Worm (Caenorhabditis elegans) whole organism, late embryonic: ENCODE data around the gene lipl-1.

Experiments
- K02D7.2 ChIP-seq: sonication (generic microtip); optimal IDR thresholded peaks from 2 replicates; lab custom pipeline; 2017; ENCODE audit warnings: mild to moderate bottlenecking, missing genetic modification characterization, missing compliant biosample characterization
- ceh-14 ChIP-seq: sonication (generic microtip); optimal IDR thresholded peaks from 2 replicates; lab custom pipeline; 2016; ENCODE audit warnings: missing genotype, missing genetic modification characterization, missing compliant biosample characterization
- dve-1 ChIP-seq: sonication (generic microtip); optimal IDR thresholded peaks from 2 replicates; lab custom pipeline; 2017; ENCODE audit warnings: antibody characterized with exemption, mild to moderate bottlenecking, missing genetic modification characterization, missing compliant biosample characterization
- fax-1 ChIP-seq: sonication (generic microtip); optimal IDR thresholded peaks from 2 replicates; lab custom pipeline; 2016; ENCODE audit warnings: missing genotype, missing genetic modification characterization, missing compliant biosample characterization
- gmeb-2 ChIP-seq: sonication (generic microtip); optimal IDR thresholded peaks from 2 replicates; lab custom pipeline; 2016; ENCODE audit warnings: missing genetic modification characterization, inconsistent platforms, missing compliant biosample characterization
- pha-2 ChIP-seq: sonication (generic microtip); optimal IDR thresholded peaks from 2 replicates; lab custom pipeline; 2017; ENCODE audit warnings: mild to moderate bottlenecking, missing genetic modification characterization, missing compliant biosample characterization
- pha-4 ChIP-seq: fragments of 150-350 bp; optimal IDR thresholded peaks from 2 replicates; lab custom pipeline; 2018; ENCODE audit warnings: missing biosample characterization, missing genetic modification reagents, missing genetic modification characterization
- pros-1 ChIP-seq: fragments of 150-350 bp; optimal IDR thresholded peaks from 2 replicates; lab custom pipeline; 2014; ENCODE audit warnings: missing biosample characterization, missing genetic modification reagents, missing genetic modification characterization
- tbx-2 ChIP-seq: sonication (generic microtip); optimal IDR thresholded peaks from 2 replicates; lab custom pipeline; 2016; ENCODE audit warnings: missing genetic modification characterization, missing compliant biosample characterization

DNA sequence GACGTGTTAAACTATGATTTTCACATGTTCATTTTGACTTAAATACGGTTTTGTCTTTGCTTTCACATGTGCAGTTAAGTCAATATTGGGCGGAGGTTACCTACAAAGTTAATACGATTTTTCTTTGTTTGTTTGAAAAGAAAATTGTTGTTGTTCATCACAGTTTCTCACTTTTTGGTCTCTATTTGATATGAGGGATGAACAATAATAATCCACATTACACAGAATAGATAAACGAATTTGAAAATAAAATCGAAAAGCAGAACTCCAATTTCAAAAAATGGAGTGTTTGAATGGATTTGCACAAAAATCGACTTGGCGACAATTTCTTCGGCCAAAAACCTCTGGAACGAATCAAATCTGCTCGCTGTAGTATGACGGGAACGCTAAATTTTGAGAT lies 13.1 kb upstream of the lipl-1 start, which contains the start of gene ttr-29:
- TF ChIP-seq pros-1 (tag; lab: Kevin White, UChicago) (no peak), pha-4 (tag; lab: Kevin White, UChicago) (no peak), tbx-2 (no peak), fax-1 (tag; lab: Kevin White, UChicago) (no peak), dve-1 (tag; lab: Kevin White, UChicago) (no peak), K02D7.2 (tag; lab: Kevin White, UChicago) (no peak), gmeb-2 (no peak), ceh-14 (no peak), pha-2 (no peak)
